Fruit fly (Drosophila melanogaster): ENCODE measurements around the gene Uch.

DNA sequence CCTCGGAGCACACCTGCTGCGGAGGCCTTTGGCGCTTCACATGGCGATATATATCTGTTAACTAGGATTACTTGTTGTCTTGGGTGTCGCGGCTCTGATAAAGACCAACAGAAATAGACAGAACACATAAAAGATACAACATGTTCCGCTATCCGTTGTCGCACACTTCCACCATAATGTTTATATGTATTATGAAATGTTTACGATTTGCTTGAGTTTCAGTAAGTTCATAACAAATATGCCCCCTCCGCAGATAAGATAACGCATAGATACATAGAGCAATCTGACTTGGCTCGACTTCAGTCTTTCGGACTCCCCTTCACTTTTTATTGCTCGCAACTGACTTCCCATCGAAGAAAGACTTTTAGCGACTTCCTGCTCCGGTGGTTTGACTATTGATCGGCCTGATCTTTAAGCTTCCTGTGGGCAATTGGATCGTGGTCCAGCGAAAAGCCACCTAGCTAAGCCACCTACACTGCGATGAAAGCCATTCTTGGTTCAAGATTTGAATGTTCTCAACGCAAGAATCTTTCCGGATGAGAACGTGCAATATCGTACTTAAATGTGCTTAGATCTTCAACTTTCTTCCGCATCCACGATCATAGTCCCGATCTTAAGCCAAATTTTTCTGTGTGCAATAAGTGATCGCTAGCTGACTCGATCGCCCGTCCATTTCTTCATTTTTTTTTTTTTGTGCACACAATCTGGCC lies 45.7 kb downstream of the Uch start:
- TF ChIP-seq Sin3A (optimal IDR thresholded peaks at IDR 0.05), result no peak
- TF ChIP-seq insv (optimal IDR thresholded peaks at IDR 0.05), result no peak
